Worm (Caenorhabditis elegans) whole organism, L4 larva: Measurements from ENCODE around the gene twk-25.
A peak's percentile ranks its signal among the peaks of the same experiment; 100 is the strongest.

Experiments
- F26F4.8 ChIP-seq: fragments of 200-800 bp; sonication (Bioruptor generic); conservative IDR thresholded peaks from 2 replicates; pipeline ENCODE4 v1.3.6; 2022; ENCODE audit warnings: missing genetic modification characterization, missing compliant biosample characterization
- F37D6.2 ChIP-seq: sonication (generic microtip); optimal IDR thresholded peaks from 2 replicates; lab custom pipeline; 2016; ENCODE audit warnings: mild to moderate bottlenecking, missing genetic modification characterization, missing compliant biosample characterization
- F44E2.7 ChIP-seq: fragments of 200-800 bp; sonication (Bioruptor generic); IDR thresholded peaks from 2 replicates; pipeline ENCODE4 v2.1.2; 2022; ENCODE audit warnings: missing genetic modification characterization, missing compliant biosample characterization
- F49E8.2 ChIP-seq: sonication (generic microtip); optimal IDR thresholded peaks from 2 replicates; lab custom pipeline; 2016; ENCODE audit warnings: missing compliant biosample characterization, mild to moderate bottlenecking, missing genetic modification characterization, borderline replicate concordance
- T26A8.4 ChIP-seq: fragments of 200-800 bp; sonication (Bioruptor generic); IDR thresholded peaks from 2 replicates; pipeline ENCODE4 v1.3.6; 2022; ENCODE audit warnings: missing genetic modification characterization, missing compliant biosample characterization
- Y105C5A.15 ChIP-seq: fragments of 200-800 bp; sonication (Bioruptor generic); IDR thresholded peaks from 2 replicates; pipeline ENCODE4 v1.3.6; 2022; ENCODE audit warnings: missing genetic modification characterization, missing compliant biosample characterization
- Y48G9A.11 ChIP-seq: fragments of 200-800 bp; sonication (Bioruptor generic); IDR thresholded peaks from 2 replicates; pipeline ENCODE4 v1.3.6; 2022; ENCODE audit warnings: missing genetic modification reagents, missing genetic modification characterization, missing compliant biosample characterization
- aha-1 ChIP-seq: fragments of 150-350 bp; peaks from one replicate; lab custom pipeline; 2014; ENCODE audit warnings: missing biosample characterization, missing genetic modification characterization
- aly-2 ChIP-seq: sonication (generic microtip); optimal IDR thresholded peaks from 2 replicates; lab custom pipeline; 2018; ENCODE audit warnings: missing biosample characterization, missing genetic modification characterization
- ama-1 ChIP-seq: fragments of 150-350 bp; optimal IDR thresholded peaks from 2 replicates; lab custom pipeline; 2014; ENCODE audit warnings: inconsistent platforms, mixed read lengths
- arid-1 ChIP-seq: fragments of 200-800 bp; sonication (Bioruptor generic); conservative IDR thresholded peaks from 2 replicates; pipeline ENCODE4 v1.3.6; 2022; ENCODE audit warnings: missing genetic modification reagents, missing genetic modification characterization, missing compliant biosample characterization
- ceh-28 ChIP-seq: fragments of 150-350 bp; optimal IDR thresholded peaks from 2 replicates; lab custom pipeline; 2014; ENCODE audit warnings: missing biosample characterization, missing genetic modification reagents, missing genetic modification characterization
- ceh-62 ChIP-seq: sonication (generic microtip); optimal IDR thresholded peaks from 2 replicates; lab custom pipeline; 2017; ENCODE audit warnings: missing biosample characterization, missing genetic modification characterization
- ceh-82 ChIP-seq: sonication (generic microtip); optimal IDR thresholded peaks from 2 replicates; lab custom pipeline; 2017; ENCODE audit warnings: missing biosample characterization, missing genetic modification characterization
- ctbp-1 ChIP-seq: fragments of 200-800 bp; sonication (Bioruptor generic); IDR thresholded peaks from 2 replicates; pipeline ENCODE4 v1.3.6; 2022; ENCODE audit warnings: missing genetic modification reagents, missing genetic modification characterization, missing compliant biosample characterization
- daf-16 ChIP-seq, 3 experiments: sonication (generic microtip); optimal IDR thresholded peaks; 2 replicates each; lab custom pipeline; 2016 to 2017; ENCODE audit warnings: missing genetic modification characterization in 3 of 3, missing genetic modification reagents in 3 of 3, mild to moderate bottlenecking in 2 of 3, missing compliant biosample characterization in 2 of 3, missing biosample characterization in 1 of 3, moderate library complexity in 1 of 3
- dmd-8 ChIP-seq: fragments of 200-800 bp; sonication (Bioruptor generic); IDR thresholded peaks from 2 replicates; pipeline ENCODE4 v1.3.6; 2022; ENCODE audit warnings: missing genetic modification characterization, missing compliant biosample characterization
- duxl-1 ChIP-seq: sonication (generic microtip); optimal IDR thresholded peaks from 2 replicates; lab custom pipeline; 2016; ENCODE audit warnings: mild to moderate bottlenecking, missing genetic modification characterization, moderate library complexity, missing compliant biosample characterization; ENCODE audit not compliant: poor library complexity
- egl-27 ChIP-seq: sonication (generic microtip); optimal IDR thresholded peaks from 3 replicates; lab custom pipeline; 2017; ENCODE audit warnings: missing biosample characterization, missing genetic modification reagents, missing genetic modification characterization
- jun-1 ChIP-seq: fragments of 150-350 bp; optimal IDR thresholded peaks from 2 replicates; lab custom pipeline; 2014; ENCODE audit warnings: missing biosample characterization, missing genetic modification reagents, missing genetic modification characterization
- lin-13 ChIP-seq: fragments of 150-350 bp; optimal IDR thresholded peaks from 2 replicates; lab custom pipeline; 2014; ENCODE audit warnings: missing biosample characterization, missing genetic modification reagents, missing genetic modification characterization
- lin-15B ChIP-seq: fragments of 150-350 bp; sonication (generic microtip); optimal IDR thresholded peaks from 3 replicates; lab custom pipeline; 2014; ENCODE audit warnings: missing biosample characterization, missing genetic modification characterization
- lin-39 ChIP-seq: fragments of 150-350 bp; optimal IDR thresholded peaks from 2 replicates; lab custom pipeline; 2014; ENCODE audit warnings: missing biosample characterization, missing genetic modification reagents, missing genetic modification characterization
- lsy-2 ChIP-seq, 2 experiments: fragments of 150-350 bp in 1 of 2; sonication (generic microtip) in 1 of 2; optimal IDR thresholded peaks; 2 replicates each; lab custom pipeline; 2014 to 2017; ENCODE audit warnings: missing biosample characterization in 2 of 2, missing genetic modification characterization in 2 of 2
- madf-5 ChIP-seq, 2 experiments: fragments of 200-800 bp; sonication (Bioruptor generic); IDR thresholded peaks; 2 replicates each; pipeline ENCODE4 v1.3.6; 2022; ENCODE audit warnings: missing compliant biosample characterization in 2 of 2, missing genetic modification characterization in 2 of 2
- mdl-1 ChIP-seq, 2 experiments: fragments of 150-350 bp in 1 of 2; sonication (generic microtip) in 1 of 2; optimal IDR thresholded peaks; 2 replicates each; lab custom pipeline; 2014 to 2017; ENCODE audit warnings: missing biosample characterization in 2 of 2, missing genetic modification characterization in 2 of 2
- mep-1 ChIP-seq: fragments of 150-350 bp; sonication (generic microtip); optimal IDR thresholded peaks from 3 replicates; lab custom pipeline; 2014; ENCODE audit warnings: missing biosample characterization, missing genetic modification characterization
- mes-2 ChIP-seq: sonication (generic microtip); optimal IDR thresholded peaks from 2 replicates; lab custom pipeline; 2016; ENCODE audit warnings: missing genotype, mild to moderate bottlenecking, missing genetic modification characterization, missing compliant biosample characterization; ENCODE audit not compliant: poor library complexity, severe bottlenecking
- mxl-3 ChIP-seq: fragments of 200-800 bp; sonication (Bioruptor generic); optimal IDR thresholded peaks from 2 replicates; lab custom pipeline; 2018; ENCODE audit warnings: mild to moderate bottlenecking, missing genetic modification characterization, missing compliant biosample characterization
- nhr-10 ChIP-seq: fragments of 150-350 bp; optimal IDR thresholded peaks from 2 replicates; lab custom pipeline; 2014; ENCODE audit warnings: missing biosample characterization, missing genetic modification characterization
- nhr-11 ChIP-seq: fragments of 150-350 bp; optimal IDR thresholded peaks from 2 replicates; lab custom pipeline; 2014; ENCODE audit warnings: missing biosample characterization, missing genetic modification characterization
- nhr-111 ChIP-seq: fragments of 200-800 bp; sonication (Bioruptor generic); optimal IDR thresholded peaks from 2 replicates; lab custom pipeline; 2018; ENCODE audit warnings: mild to moderate bottlenecking, missing genetic modification characterization, missing compliant biosample characterization
- nhr-25 ChIP-seq: sonication (generic microtip); optimal IDR thresholded peaks from 2 replicates; lab custom pipeline; 2017; ENCODE audit warnings: missing genetic modification characterization, mild to moderate bottlenecking, missing compliant biosample characterization, antibody characterized with exemption, moderate library complexity, borderline replicate concordance; ENCODE audit not compliant: insufficient read depth
- nhr-28 ChIP-seq: fragments of 150-350 bp; optimal IDR thresholded peaks from 2 replicates; lab custom pipeline; 2014; ENCODE audit warnings: missing biosample characterization, missing genetic modification characterization
- nhr-42 ChIP-seq: fragments of 200-800 bp; sonication (Bioruptor generic); IDR thresholded peaks from 2 replicates; pipeline ENCODE4 v1.3.6; 2022; ENCODE audit warnings: missing genetic modification characterization, missing compliant biosample characterization
- nhr-48 ChIP-seq: sonication (generic microtip); optimal IDR thresholded peaks from 2 replicates; lab custom pipeline; 2016; ENCODE audit warnings: mild to moderate bottlenecking, missing genetic modification characterization, missing compliant biosample characterization
- nhr-6 ChIP-seq: fragments of 150-350 bp; optimal IDR thresholded peaks from 2 replicates; lab custom pipeline; 2014; ENCODE audit warnings: missing biosample characterization, missing genetic modification characterization
- pqm-1 ChIP-seq: sonication (generic microtip); optimal IDR thresholded peaks from 2 replicates; lab custom pipeline; 2017; ENCODE audit warnings: missing biosample characterization, missing genetic modification characterization
- skn-1 ChIP-seq: fragments of 150-350 bp; optimal IDR thresholded peaks from 2 replicates; lab custom pipeline; 2014; ENCODE audit warnings: missing biosample characterization, missing genetic modification characterization
- spr-1 ChIP-seq: sonication (generic microtip); optimal IDR thresholded peaks from 2 replicates; lab custom pipeline; 2016; ENCODE audit warnings: mild to moderate bottlenecking, missing genetic modification characterization, missing compliant biosample characterization
- unc-130 ChIP-seq: sonication (generic microtip); optimal IDR thresholded peaks from 2 replicates; lab custom pipeline; 2016; ENCODE audit warnings: missing genetic modification reagents, missing genetic modification characterization, missing compliant biosample characterization
- unc-39 ChIP-seq: sonication (generic microtip); optimal IDR thresholded peaks from 2 replicates; lab custom pipeline; 2017; ENCODE audit warnings: missing biosample characterization, missing genetic modification characterization
- unc-62 ChIP-seq, 3 experiments: fragments of 150-350 bp in 1 of 3; sonication (generic microtip); optimal IDR thresholded peaks in 2 of 3; peaks in 1 of 3; 1 replicate in 1 of 3; 2 replicates in 2 of 3; lab custom pipeline; 2014 to 2017; ENCODE audit warnings: missing biosample characterization in 3 of 3, missing genetic modification characterization in 3 of 3, missing genetic modification reagents in 3 of 3, missing genotype in 1 of 3
- zfp-3 ChIP-seq: fragments of 200-800 bp; sonication (Bioruptor generic); conservative IDR thresholded peaks from 2 replicates; pipeline ENCODE4 v1.3.6; 2022; ENCODE audit warnings: missing genetic modification reagents, missing genetic modification characterization, missing compliant biosample characterization
- zip-2 ChIP-seq: fragments of 150-350 bp; optimal IDR thresholded peaks from 2 replicates; lab custom pipeline; 2014; ENCODE audit warnings: missing biosample characterization, missing genetic modification characterization
- ztf-7 ChIP-seq: fragments of 150-350 bp; optimal IDR thresholded peaks from 2 replicates; lab custom pipeline; 2014; ENCODE audit warnings: missing biosample characterization, missing genetic modification characterization

Gene twk-25

ce11 chrIV:11527752-11528151 is 23.2 kb downstream of the twk-25 start, which contains the start of gene M04B2.2:
Gene M04B2.2, plus strand, starts transcription at chrIV:11528052.
- peak; percentile 52 for TF ChIP-seq aly-2 (tag; lab: Kevin White, UChicago)
- peak; percentile 67 for TF ChIP-seq mep-1
- peak; percentile 56 for TF ChIP-seq ama-1 (lab: Kevin White, UChicago)
- TF ChIP-seq ceh-62 (tag; lab: Kevin White, UChicago), result no peak
- TF ChIP-seq skn-1 (tag; lab: Kevin White, UChicago), result no peak
- TF ChIP-seq mxl-3 (GFP tag; lab: Kevin White, UChicago), result no peak
- TF ChIP-seq egl-27 (tag; lab: Kevin White, UChicago), result no peak
- peak; percentile 47 for TF ChIP-seq aha-1 (tag; lab: Kevin White, UChicago)

- TF ChIP-seq nhr-42 (no peak), dmd-8 (GFP tag; lab: Robert Waterston, UW) (no peak), madf-5 (GFP tag; IDR thresholded peaks at IDR 0.05; lab: Robert Waterston, UW) (no peak), unc-62 (GFP tag; optimal IDR thresholded peaks at IDR 0.05 in 1 of 2; lab: Kevin White, UChicago) (peak in 1 of 2 experiments; percentile 53), unc-62 (tag; optimal IDR thresholded peaks at IDR 0.05; lab: Kevin White, UChicago) (no peak)
These were observed 44.2 kb downstream of the twk-25 start, which contains the start of gene M04B2.7 for ce11 chrIV:11548671-11549070. Gene M04B2.7, minus strand, starts transcription at chrIV:11548771.

- no peak for TF ChIP-seq ceh-28
- peak; percentile 70 for TF ChIP-seq nhr-11 (tag; lab: Kevin White, UChicago)
- TF ChIP-seq skn-1 (tag; lab: Kevin White, UChicago), result no peak
- TF ChIP-seq nhr-10, result no peak
- no peak for TF ChIP-seq lsy-2 (tag; optimal IDR thresholded peaks at IDR 0.05; lab: Kevin White, UChicago)
- TF ChIP-seq arid-1, result no peak; the same call in 1 of the 2 replicates
- no peak for TF ChIP-seq ceh-62 (tag; lab: Kevin White, UChicago)
- peak; percentile 77 for TF ChIP-seq unc-130 (GFP tag; lab: Kevin White, UChicago)
- TF ChIP-seq F44E2.7 (GFP tag; lab: Robert Waterston, UW), result no peak
- no peak for TF ChIP-seq Y48G9A.11 (GFP tag; lab: Robert Waterston, UW)
- peak; percentile 75 for TF ChIP-seq nhr-111
- TF ChIP-seq ctbp-1 (GFP tag; lab: Robert Waterston, UW), result peak; percentile 81
- peak; percentile 48 for TF ChIP-seq zip-2
- peak; percentile 74 for TF ChIP-seq spr-1
- TF ChIP-seq ztf-7, result peak; percentile 39
- no peak for TF ChIP-seq nhr-28 (tag; lab: Kevin White, UChicago)
- TF ChIP-seq F37D6.2, result peak; percentile 24
- no peak for TF ChIP-seq nhr-48 (tag; lab: Kevin White, UChicago)
- 0 out of 2 replicates have a peak, but pooled peaks have one; percentile 34 for TF ChIP-seq zfp-3 (GFP tag; lab: Robert Waterston, UW)
- TF ChIP-seq lin-13 (GFP tag; lab: Kevin White, UChicago), result peak; percentile 83
- TF ChIP-seq unc-39 (tag; lab: Kevin White, UChicago), result no peak
- peak; percentile 42 for TF ChIP-seq jun-1 (tag; lab: Kevin White, UChicago)
- TF ChIP-seq pqm-1, result peak; percentile 29
- TF ChIP-seq egl-27 (tag; lab: Kevin White, UChicago), result no peak
- peak; percentile 55 for TF ChIP-seq F49E8.2 (tag; lab: Kevin White, UChicago)
- peak; percentile 61 for TF ChIP-seq nhr-25 (tag; lab: Kevin White, UChicago)
- TF ChIP-seq ceh-82 (tag; lab: Kevin White, UChicago), result no peak
- TF ChIP-seq mdl-1 (tag; optimal IDR thresholded peaks at IDR 0.05; lab: Kevin White, UChicago), result peak in 1 of 2 experiments; percentile 53
- TF ChIP-seq duxl-1 (tag; lab: Kevin White, UChicago), result peak; percentile 90
- peak; percentile 73 for TF ChIP-seq nhr-6 (tag; lab: Kevin White, UChicago)
- TF ChIP-seq lin-15B (tag; lab: Kevin White, UChicago), result no peak
- TF ChIP-seq T26A8.4 (GFP tag; lab: Robert Waterston, UW), result no peak; the same call in 1 of the 2 replicates
- TF ChIP-seq F26F4.8 (GFP tag; lab: Robert Waterston, UW), result no peak; the same call in 1 of the 2 replicates
- no peak for TF ChIP-seq daf-16 (GFP tag; optimal IDR thresholded peaks at IDR 0.05; lab: Kevin White, UChicago)
- peak; percentile 90 for TF ChIP-seq daf-16 (tag; optimal IDR thresholded peaks at IDR 0.05; lab: Kevin White, UChicago)
- TF ChIP-seq Y105C5A.15 (GFP tag; lab: Robert Waterston, UW), result peak; percentile 39; the same call in 1 of the 2 replicates
- TF ChIP-seq lin-39 (tag; lab: Kevin White, UChicago), result no peak
- peak; percentile 83 for TF ChIP-seq aha-1 (tag; lab: Kevin White, UChicago)
- TF ChIP-seq mes-2, result peak; percentile 89
These were observed 45.2 kb downstream of the twk-25 start for ce11 chrIV:11549694-11550093.
